Fruit fly (Drosophila melanogaster) whole organism, embryonic: ENCODE measurements around the gene Or65c.

ENCODE experiments used
- Awh ChIP-seq: fragments of 200-800 bp; sonication (Bioruptor generic); IDR thresholded peaks from 2 replicates; pipeline ENCODE4, ENCODE4 v1.3.6; 2022; ENCODE audit warnings: missing biosample characterization, missing genetic modification characterization
- BEAF-32 ChIP-seq: fragments of 200-800 bp; sonication (Bioruptor generic); optimal IDR thresholded peaks from 3 replicates; lab custom pipeline; 2017; ENCODE audit warnings: missing biosample characterization, missing genetic modification characterization, mild to moderate bottlenecking, moderate library complexity, missing genetic modification reagents
- Bdp1 ChIP-seq: fragments of 200-800 bp; sonication (Bioruptor generic); optimal IDR thresholded peaks from 3 replicates; lab custom pipeline; 2016; ENCODE audit warnings: missing biosample characterization, missing genetic modification characterization
- CG1024 ChIP-seq: fragments of 200-800 bp; sonication (Bioruptor generic); IDR thresholded peaks from 2 replicates; pipeline ENCODE4 v1.3.6; 2022; ENCODE audit warnings: missing biosample characterization, missing genetic modification characterization
- CG13624 ChIP-seq: fragments of 200-800 bp; sonication (Bioruptor generic); optimal IDR thresholded peaks from 2 replicates; lab custom pipeline; 2016; ENCODE audit warnings: missing biosample characterization, missing genetic modification characterization
- CG1602 ChIP-seq: fragments of 200-800 bp; sonication (Bioruptor generic); optimal IDR thresholded peaks from 3 replicates; lab custom pipeline; 2016; ENCODE audit warnings: missing biosample characterization, missing genetic modification characterization
- CG1603 ChIP-seq: fragments of 200-800 bp; sonication (Bioruptor generic); optimal IDR thresholded peaks from 2 replicates; lab custom pipeline; 2019; ENCODE audit warnings: missing biosample characterization, mild to moderate bottlenecking, missing genetic modification characterization, moderate library complexity
- CG16863 ChIP-seq: fragments of 200-800 bp; sonication (Bioruptor generic); optimal IDR thresholded peaks from 3 replicates; lab custom pipeline; 2016; ENCODE audit warnings: missing biosample characterization, missing genetic modification characterization
- CG17186 ChIP-seq: fragments of 200-800 bp; sonication (Bioruptor generic); optimal IDR thresholded peaks from 3 replicates; lab custom pipeline; 2017; ENCODE audit warnings: missing biosample characterization, missing genetic modification reagents, missing genetic modification characterization
- CG17802 ChIP-seq: fragments of 200-800 bp; sonication (Bioruptor generic); optimal IDR thresholded peaks from 2 replicates; lab custom pipeline; 2018; ENCODE audit warnings: missing biosample characterization, mild to moderate bottlenecking, missing genetic modification characterization, moderate library complexity
- CG31388 ChIP-seq: fragments of 200-800 bp; sonication (Bioruptor generic); optimal IDR thresholded peaks from 2 replicates; lab custom pipeline; 2016; ENCODE audit warnings: missing biosample characterization, missing genetic modification characterization
- CG32772 ChIP-seq: fragments of 200-800 bp; sonication (Bioruptor generic); IDR thresholded peaks from 2 replicates; pipeline ENCODE4 v1.3.6; 2022; ENCODE audit warnings: missing biosample characterization, missing genetic modification characterization
- CG34376 ChIP-seq: fragments of 200-800 bp; sonication (Bioruptor generic); optimal IDR thresholded peaks from 2 replicates; lab custom pipeline; 2018; ENCODE audit warnings: missing biosample characterization, mild to moderate bottlenecking, missing genetic modification characterization
- CG4404 ChIP-seq: fragments of 200-800 bp; sonication (Bioruptor generic); IDR thresholded peaks from 2 replicates; pipeline ENCODE4 v1.3.6; 2022; ENCODE audit warnings: missing biosample characterization, missing genetic modification characterization
- CG4424 ChIP-seq: fragments of 200-800 bp; sonication (Bioruptor generic); optimal IDR thresholded peaks from 3 replicates; lab custom pipeline; 2016; ENCODE audit warnings: missing biosample characterization, missing genetic modification characterization
- CG6765 ChIP-seq: fragments of 200-800 bp; sonication (Bioruptor generic); optimal IDR thresholded peaks from 3 replicates; lab custom pipeline; 2017; ENCODE audit warnings: missing biosample characterization, mild to moderate bottlenecking, missing genetic modification characterization
- CG7271 ChIP-seq: fragments of 200-800 bp; sonication (Bioruptor generic); optimal IDR thresholded peaks from 2 replicates; lab custom pipeline; 2018; ENCODE audit warnings: missing biosample characterization, mild to moderate bottlenecking, missing genetic modification characterization, moderate library complexity
- CG7745 ChIP-seq: fragments of 200-800 bp; sonication (Bioruptor generic); optimal IDR thresholded peaks from 2 replicates; lab custom pipeline; 2018; ENCODE audit warnings: missing biosample characterization, mild to moderate bottlenecking, missing genetic modification characterization, moderate library complexity
- CG7786 ChIP-seq: fragments of 200-800 bp; sonication (Bioruptor generic); optimal IDR thresholded peaks from 2 replicates; lab custom pipeline; 2016; ENCODE audit warnings: missing biosample characterization, missing genetic modification characterization
- CG8944 ChIP-seq: fragments of 200-800 bp; sonication (Bioruptor generic); optimal IDR thresholded peaks from 3 replicates; lab custom pipeline; 2016; ENCODE audit warnings: missing biosample characterization, missing genetic modification characterization
- CG9727 ChIP-seq: fragments of 200-800 bp; sonication (Bioruptor generic); optimal IDR thresholded peaks from 3 replicates; lab custom pipeline; 2017; ENCODE audit warnings: missing biosample characterization, mild to moderate bottlenecking, missing genetic modification characterization
- CG9817 ChIP-seq: fragments of 200-800 bp; sonication (Bioruptor generic); optimal IDR thresholded peaks from 2 replicates; lab custom pipeline; 2018; ENCODE audit warnings: missing biosample characterization, mild to moderate bottlenecking, missing genetic modification characterization, moderate library complexity
- Chrac-16 ChIP-seq: fragments of 200-800 bp; sonication (Bioruptor generic); optimal IDR thresholded peaks from 3 replicates; lab custom pipeline; 2016; ENCODE audit warnings: missing biosample characterization, missing genetic modification characterization
- D19A ChIP-seq: fragments of 200-800 bp; optimal IDR thresholded peaks from 3 replicates; lab custom pipeline; 2019; ENCODE audit warnings: missing biosample characterization, mild to moderate bottlenecking, missing genetic modification characterization, moderate library complexity
- Deaf1 ChIP-seq: fragments of 200-800 bp; optimal IDR thresholded peaks from 3 replicates; lab custom pipeline; 2019; ENCODE audit warnings: missing biosample characterization, mild to moderate bottlenecking, missing genetic modification characterization, moderate library complexity
- Ets65A ChIP-seq: fragments of 200-800 bp; sonication (Bioruptor generic); peaks from one replicate; lab custom pipeline; 2016; ENCODE audit warnings: missing biosample characterization, missing genetic modification characterization
- Ets97D ChIP-seq: fragments of 200-800 bp; sonication (Bioruptor generic); optimal IDR thresholded peaks from 3 replicates; lab custom pipeline; 2016; ENCODE audit warnings: missing biosample characterization, missing genetic modification characterization
- Fer2 ChIP-seq: fragments of 200-800 bp; sonication (Bioruptor generic); optimal IDR thresholded peaks from 2 replicates; lab custom pipeline; 2018; ENCODE audit warnings: missing biosample characterization, mild to moderate bottlenecking, missing genetic modification characterization, moderate library complexity
- Hr39 ChIP-seq: fragments of >200 bp; optimal IDR thresholded peaks from 2 replicates; lab custom pipeline; 2017
- Kr ChIP-seq: fragments of 200-800 bp; sonication (Bioruptor generic); optimal IDR thresholded peaks from 2 replicates; lab custom pipeline; 2017; ENCODE audit warnings: missing biosample characterization, mild to moderate bottlenecking, missing genetic modification characterization
- Lim3 ChIP-seq: fragments of 200-800 bp; sonication (Bioruptor generic); IDR thresholded peaks from 2 replicates; pipeline ENCODE4 v1.3.6; 2022; ENCODE audit warnings: missing biosample characterization, missing genetic modification characterization
- Neu2 ChIP-seq: fragments of 200-800 bp; sonication (Bioruptor generic); optimal IDR thresholded peaks from 3 replicates; lab custom pipeline; 2016; ENCODE audit warnings: missing biosample characterization, missing genetic modification characterization, borderline replicate concordance
- Nf-YA ChIP-seq: fragments of 200-800 bp; sonication (Bioruptor generic); IDR thresholded peaks from 2 replicates; pipeline ENCODE4 v1.3.6; 2022; ENCODE audit warnings: missing biosample characterization, missing genetic modification characterization
- Nf-YC ChIP-seq: fragments of 200-800 bp; optimal IDR thresholded peaks from 3 replicates; lab custom pipeline; 2019; ENCODE audit warnings: missing biosample characterization, mild to moderate bottlenecking, missing genetic modification characterization, moderate library complexity
- Opbp ChIP-seq: fragments of 200-800 bp; sonication (Bioruptor generic); IDR thresholded peaks from 3 replicates; pipeline ENCODE4 v1.3.6; 2022; ENCODE audit warnings: missing biosample characterization, missing genetic modification characterization; ENCODE audit not compliant: partially characterized antibody
- Ptx1 ChIP-seq: fragments of 200-800 bp; sonication (Bioruptor generic); IDR thresholded peaks from 2 replicates; pipeline ENCODE4 v1.3.6; 2022; ENCODE audit warnings: missing biosample characterization, missing genetic modification characterization
- Sox102F ChIP-seq: fragments of 200-800 bp; sonication (Bioruptor generic); optimal IDR thresholded peaks from 2 replicates; lab custom pipeline; 2018; ENCODE audit warnings: missing biosample characterization, mild to moderate bottlenecking, missing genetic modification characterization, moderate library complexity
- bsh ChIP-seq, 2 experiments: fragments of 200-800 bp; sonication (Bioruptor generic); optimal IDR thresholded peaks; 2 replicates each; lab custom pipeline; 2017 to 2018; ENCODE audit warnings: mild to moderate bottlenecking in 2 of 2, missing biosample characterization in 2 of 2, missing genetic modification characterization in 2 of 2, moderate library complexity in 1 of 2
- caup ChIP-seq: fragments of 200-800 bp; sonication (Bioruptor generic); optimal IDR thresholded peaks from 3 replicates; lab custom pipeline; 2017; ENCODE audit warnings: missing biosample characterization, mild to moderate bottlenecking, missing genetic modification characterization, moderate library complexity; ENCODE audit not compliant: severe bottlenecking
- fru ChIP-seq: fragments of >200 bp; optimal IDR thresholded peaks from 2 replicates; lab custom pipeline; 2017
- gem ChIP-seq: fragments of 200-800 bp; sonication (Bioruptor generic); optimal IDR thresholded peaks from 2 replicates; lab custom pipeline; 2019; ENCODE audit warnings: missing biosample characterization, mild to moderate bottlenecking, missing genetic modification characterization, moderate library complexity
- gfzf ChIP-seq: fragments of 200-800 bp; sonication (Bioruptor generic); optimal IDR thresholded peaks from 2 replicates; lab custom pipeline; 2016; ENCODE audit warnings: missing biosample characterization, mild to moderate bottlenecking, missing genetic modification characterization, moderate library complexity
- gsb ChIP-seq: fragments of 200-800 bp; sonication (Bioruptor generic); IDR thresholded peaks from 2 replicates; pipeline ENCODE4 v1.3.6; 2022; ENCODE audit warnings: missing biosample characterization, missing genetic modification characterization
- ind ChIP-seq: fragments of 200-800 bp; sonication (Bioruptor generic); optimal IDR thresholded peaks from 3 replicates; lab custom pipeline; 2016; ENCODE audit warnings: missing biosample characterization, missing genetic modification characterization
- jigr1 ChIP-seq: fragments of 200-800 bp; sonication (Bioruptor generic); IDR thresholded peaks from 3 replicates; pipeline ENCODE4 v1.3.6; 2022; ENCODE audit warnings: missing biosample characterization, missing genetic modification characterization
- jing ChIP-seq: fragments of 200-800 bp; sonication (Bioruptor generic); optimal IDR thresholded peaks from 2 replicates; lab custom pipeline; 2018; ENCODE audit warnings: missing biosample characterization, mild to moderate bottlenecking, missing genetic modification characterization
- klu ChIP-seq: fragments of 200-800 bp; sonication (Bioruptor generic); IDR thresholded peaks from 2 replicates; pipeline ENCODE4 v1.3.6; 2022; ENCODE audit warnings: missing biosample characterization, missing genetic modification characterization
- lab ChIP-seq: fragments of 200-800 bp; sonication (Bioruptor generic); optimal IDR thresholded peaks from 3 replicates; lab custom pipeline; 2017; ENCODE audit warnings: missing biosample characterization, missing genetic modification characterization, mild to moderate bottlenecking, moderate library complexity, missing genetic modification reagents
- pb ChIP-seq: fragments of 200-800 bp; sonication (Bioruptor generic); optimal IDR thresholded peaks from 3 replicates; lab custom pipeline; 2016; ENCODE audit warnings: missing biosample characterization, missing genetic modification characterization
- run ChIP-seq: fragments of 200-800 bp; sonication (Bioruptor generic); optimal IDR thresholded peaks from 3 replicates; lab custom pipeline; 2018; ENCODE audit warnings: missing biosample characterization, mild to moderate bottlenecking, missing genetic modification characterization
- schlank ChIP-seq: fragments of 200-800 bp; sonication (Bioruptor generic); optimal IDR thresholded peaks from 2 replicates; lab custom pipeline; 2018; ENCODE audit warnings: missing biosample characterization, mild to moderate bottlenecking, missing genetic modification characterization
- sisA ChIP-seq: fragments of 200-800 bp; sonication (Bioruptor generic); IDR thresholded peaks from 2 replicates; pipeline ENCODE4 v1.3.6; 2022; ENCODE audit warnings: missing biosample characterization, missing genetic modification characterization
- so ChIP-seq: fragments of 200-800 bp; sonication (Bioruptor generic); IDR thresholded peaks from 3 replicates; pipeline ENCODE4 v1.3.6; 2022; ENCODE audit warnings: missing biosample characterization, missing genetic modification characterization

The Or65c gene

dm6 chr3L:6352232-6352631 lies 24.8 kb downstream of the Or65c start, which contains the start of gene CG13300 (continued):
- TF ChIP-seq Ptx1 (GFP tag; lab: Robert Waterston, UW) (no peak), CG31388 (GFP tag; lab: Kevin White, UChicago) (no peak), Neu2 (no peak), lab (peak; percentile 42), CG7786 (GFP tag; lab: Kevin White, UChicago) (no peak), Kr (GFP tag; lab: Kevin White, UChicago) (no peak), Ets97D (GFP tag; lab: Kevin White, UChicago) (no peak), sisA (no peak), Lim3 (GFP tag; lab: Robert Waterston, UW) (no peak), gem (tag; lab: Kevin White, UChicago) (no peak), Deaf1 (peak; percentile 43), Sox102F (GFP tag; lab: Kevin White, UChicago) (no peak), gsb (GFP tag; lab: Robert Waterston, UW) (no peak), Nf-YA (GFP tag; lab: Robert Waterston, UW) (no peak), CG17186 (GFP tag; lab: Kevin White, UChicago) (no peak), CG1024 (no peak), run (tag; lab: Kevin White, UChicago) (no peak), CG8944 (GFP tag; lab: Kevin White, UChicago) (no peak), CG1602 (GFP tag; lab: Kevin White, UChicago) (no peak), CG17802 (tag; lab: Kevin White, UChicago) (no peak), CG7271 (tag; lab: Kevin White, UChicago) (no peak), D19A (no peak), CG1603 (tag; lab: Kevin White, UChicago) (peak; percentile 14), CG4404 (GFP tag; lab: Robert Waterston, UW) (no peak), CG9727 (GFP tag; lab: Kevin White, UChicago) (no peak), caup (GFP tag; lab: Kevin White, UChicago) (peak; percentile 37), fru (no peak), Hr39 (lab: Kevin White, UChicago) (no peak), bsh (GFP tag; optimal IDR thresholded peaks at IDR 0.05; lab: Kevin White, UChicago) (no peak), CG16863 (GFP tag; lab: Kevin White, UChicago) (no peak), Awh (GFP tag; lab: Robert Waterston, UW) (peak; percentile 27; the same call in 1 of the 2 replicates), CG6765 (GFP tag; lab: Kevin White, UChicago) (no peak), schlank (no peak), CG7745 (no peak), BEAF-32 (GFP tag; lab: Kevin White, UChicago) (no peak), Ets65A (no peak), CG32772 (no peak), Fer2 (tag; lab: Kevin White, UChicago) (no peak), jing (GFP tag; lab: Kevin White, UChicago) (no peak), ind (GFP tag; lab: Kevin White, UChicago) (no peak), Bdp1 (no peak), gfzf (GFP tag; lab: Kevin White, UChicago) (no peak), pb (GFP tag; lab: Kevin White, UChicago) (no peak), Nf-YC (no peak), CG13624 (GFP tag; lab: Kevin White, UChicago) (no peak), klu (GFP tag; lab: Robert Waterston, UW) (no peak), CG34376 (GFP tag; lab: Kevin White, UChicago) (no peak), so (GFP tag; lab: Robert Waterston, UW) (peak; percentile 10; the same call in 1 of the 3 replicates), CG9817 (tag; lab: Kevin White, UChicago) (no peak), jigr1 (GFP tag; lab: Robert Waterston, UW) (no peak), Opbp (GFP tag; lab: Robert Waterston, UW) (peak; percentile 74), CG4424 (GFP tag; lab: Kevin White, UChicago) (no peak), Chrac-16 (GFP tag; lab: Kevin White, UChicago) (no peak)
